Fruit fly (Drosophila melanogaster): ENCODE results near the gene CG10097.
A peak's percentile ranks its signal among the peaks of the same experiment; 100 is the strongest.

The CG10097 gene

DNA sequence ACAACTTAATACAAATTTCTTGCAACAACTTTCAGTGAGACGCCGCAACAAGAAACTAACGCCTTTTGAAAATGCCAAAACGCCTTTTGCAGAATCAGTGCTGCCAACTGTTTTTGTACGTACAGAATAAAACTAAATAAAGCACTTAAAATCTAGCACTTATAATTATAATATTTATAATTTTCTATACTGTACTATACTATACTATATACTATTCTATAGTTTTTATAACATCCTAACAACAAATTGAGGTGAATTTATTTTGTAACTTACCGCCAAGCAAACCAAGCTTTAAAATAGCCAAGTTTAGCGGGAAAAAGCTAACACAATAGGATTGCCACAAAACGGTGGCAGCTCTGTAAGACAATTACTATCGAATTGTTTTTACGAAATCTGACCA is 38.0 kb upstream of the CG10097 start, which contains the start of the genes Aos1 and Srlp (continued):
- no peak for TF ChIP-seq CG8089 (GFP tag; optimal IDR thresholded peaks at IDR 0.05)
- TF ChIP-seq CG10147 (GFP tag; optimal IDR thresholded peaks at IDR 0.05): peak; percentile 62
- peak; percentile 8 for TF ChIP-seq lilli (GFP tag; optimal IDR thresholded peaks at IDR 0.05)
- peak; percentile 23 for TF ChIP-seq fd96Cb (tag; optimal IDR thresholded peaks at IDR 0.05)
- peak; percentile 34 for TF ChIP-seq Fer2 (tag; optimal IDR thresholded peaks at IDR 0.05)
- peak; percentile 20 for TF ChIP-seq CG12299 (tag; optimal IDR thresholded peaks at IDR 0.05)
- no peak for TF ChIP-seq CG11456 (GFP tag; IDR thresholded peaks at IDR 0.05)
- TF ChIP-seq YL-1 (GFP tag; optimal IDR thresholded peaks at IDR 0.05): peak; percentile 63
- peak; percentile 46 for TF ChIP-seq twi (tag; optimal IDR thresholded peaks at IDR 0.05)
- no peak for TF ChIP-seq bigmax (GFP tag; optimal IDR thresholded peaks at IDR 0.05)
- peak; percentile 3 for TF ChIP-seq CG17912 (GFP tag; optimal IDR thresholded peaks at IDR 0.05)
- no peak for TF ChIP-seq Taf1 (GFP tag; IDR thresholded peaks at IDR 0.05)
- TF ChIP-seq Oli (tag; optimal IDR thresholded peaks at IDR 0.05): no peak
- peak; percentile 12; the same call in 1 of the 2 replicates for TF ChIP-seq amos (GFP tag; IDR thresholded peaks at IDR 0.05; ENCODE audit: partially characterized antibody)
- TF ChIP-seq CTCF (GFP tag; optimal IDR thresholded peaks at IDR 0.05): peak; percentile 40
- peak; percentile 58 for TF ChIP-seq CG15514 (GFP tag; optimal IDR thresholded peaks at IDR 0.05)
- TF ChIP-seq gfzf (GFP tag; optimal IDR thresholded peaks at IDR 0.05): peak; percentile 74
- TF ChIP-seq CG9215 (GFP tag; IDR thresholded peaks at IDR 0.05): peak; percentile 58
- TF ChIP-seq bsh (GFP tag; optimal IDR thresholded peaks at IDR 0.05): peak in 1 of 2 experiments; percentile 49
- no peak for TF ChIP-seq chif (GFP tag; optimal IDR thresholded peaks at IDR 0.05)
- TF ChIP-seq grau (tag; optimal IDR thresholded peaks at IDR 0.05): peak; percentile 71
- TF ChIP-seq row (GFP tag; IDR thresholded peaks at IDR 0.05): peak; percentile 88
- TF ChIP-seq Ets65A (GFP tag): peak; percentile 52
- peak; percentile 46 for TF ChIP-seq NfI (GFP tag; optimal IDR thresholded peaks at IDR 0.05)
- TF ChIP-seq Xrp1 (GFP tag; IDR thresholded peaks at IDR 0.05): peak; percentile 31; the same call in 1 of the 2 replicates
- TF ChIP-seq dmrt11E (tag; optimal IDR thresholded peaks at IDR 0.05): peak; percentile 51
- TF ChIP-seq fd3F (GFP tag; optimal IDR thresholded peaks at IDR 0.05): peak; percentile 42
- TF ChIP-seq slbo (GFP tag; IDR thresholded peaks at IDR 0.05): 0 out of 2 replicates have a peak, but pooled peaks have one; percentile 40
- peak; percentile 55; the same call in 1 of the 2 replicates for TF ChIP-seq CG3847 (GFP tag; IDR thresholded peaks at IDR 0.05)
- TF ChIP-seq TFAM (GFP tag; optimal IDR thresholded peaks at IDR 0.05): no peak
- no peak for TF ChIP-seq CG15073 (GFP tag; optimal IDR thresholded peaks at IDR 0.05)
- peak; percentile 98 for TF ChIP-seq Sry-β (GFP tag; optimal IDR thresholded peaks at IDR 0.05)
- TF ChIP-seq CG2120 (GFP tag; optimal IDR thresholded peaks at IDR 0.05): peak; percentile 42
- no peak for TF ChIP-seq caup (GFP tag; optimal IDR thresholded peaks at IDR 0.05; ENCODE audit: severe bottlenecking)
- TF ChIP-seq CG9876 (GFP tag; optimal IDR thresholded peaks at IDR 0.05): no peak
- peak; percentile 9 for TF ChIP-seq Usf (GFP tag; optimal IDR thresholded peaks at IDR 0.05)
- peak; percentile 57 for TF ChIP-seq pzg (GFP tag; optimal IDR thresholded peaks at IDR 0.05)
- peak; percentile 58 for TF ChIP-seq unpg (GFP tag; optimal IDR thresholded peaks at IDR 0.05)
- no peak for TF ChIP-seq Aef1 (GFP tag; IDR thresholded peaks at IDR 0.05)
- no peak for TF ChIP-seq kay (GFP tag; optimal IDR thresholded peaks at IDR 0.05)
- no peak for TF ChIP-seq ro (GFP tag; IDR thresholded peaks at IDR 0.05)
- no peak for TF ChIP-seq CG32772 (GFP tag; IDR thresholded peaks at IDR 0.05)
- TF ChIP-seq ase (GFP tag; IDR thresholded peaks at IDR 0.05): no peak
- peak; percentile 63 for TF ChIP-seq CG9797 (GFP tag; optimal IDR thresholded peaks at IDR 0.05)
- peak; percentile 52 for TF ChIP-seq D19A (tag; optimal IDR thresholded peaks at IDR 0.05)
- no peak for TF ChIP-seq Trl (optimal IDR thresholded peaks at IDR 0.05)
- TF ChIP-seq Trl (GFP tag; optimal IDR thresholded peaks at IDR 0.05): no peak
- TF ChIP-seq chinmo (GFP tag; IDR thresholded peaks at IDR 0.05; ENCODE audit: partially characterized antibody): 0 out of 4 replicates have a peak, but pooled peaks have one; percentile 38
- TF ChIP-seq CG12155 (GFP tag; optimal IDR thresholded peaks at IDR 0.05): peak; percentile 43
- no peak for TF ChIP-seq oc (tag; optimal IDR thresholded peaks at IDR 0.05)
- peak; percentile 40 for TF ChIP-seq CG7556 (GFP tag; optimal IDR thresholded peaks at IDR 0.05)
